Worm (Caenorhabditis elegans) whole organism, L2 larva: ENCODE data around the gene str-226.

ENCODE experiments used
- C34F6.9 ChIP-seq: fragments of 150-350 bp; optimal IDR thresholded peaks from 2 replicates; lab custom pipeline; 2014; ENCODE audit warnings: missing biosample characterization, missing genetic modification characterization
- F13H6.1 ChIP-seq: sonication (generic microtip); optimal IDR thresholded peaks from 2 replicates; lab custom pipeline; 2016; ENCODE audit warnings: missing genetic modification characterization, missing compliant biosample characterization
- R02D3.7 ChIP-seq: fragments of 150-350 bp; optimal IDR thresholded peaks from 2 replicates; lab custom pipeline; 2014; ENCODE audit warnings: missing biosample characterization, missing genetic modification characterization
- Y55F3AM.14 ChIP-seq: fragments of 200-800 bp; sonication (Bioruptor generic); optimal IDR thresholded peaks from 2 replicates; lab custom pipeline; 2018; ENCODE audit warnings: mild to moderate bottlenecking, missing genetic modification characterization, missing compliant biosample characterization
- ZK546.5 ChIP-seq: sonication (generic microtip); optimal IDR thresholded peaks from 2 replicates; lab custom pipeline; 2017; ENCODE audit warnings: missing biosample characterization, missing genetic modification characterization
- alr-1 ChIP-seq: fragments of 150-350 bp; optimal IDR thresholded peaks from 2 replicates; lab custom pipeline; 2014; ENCODE audit warnings: missing biosample characterization, missing genetic modification characterization
- ama-1 ChIP-seq: fragments of 150-350 bp; optimal IDR thresholded peaks from 2 replicates; lab custom pipeline; 2018; ENCODE audit warnings: inconsistent platforms
- blmp-1 ChIP-seq: sonication (generic microtip); optimal IDR thresholded peaks from 2 replicates; lab custom pipeline; 2017; ENCODE audit warnings: missing genetic modification characterization, mild to moderate bottlenecking, missing compliant biosample characterization, antibody characterized with exemption, moderate library complexity; ENCODE audit not compliant: insufficient read depth
- crh-2 ChIP-seq: sonication (generic microtip); optimal IDR thresholded peaks from 2 replicates; lab custom pipeline; 2017; ENCODE audit warnings: missing biosample characterization, missing genetic modification characterization
- dmd-4 ChIP-seq: sonication (generic microtip); optimal IDR thresholded peaks from 2 replicates; lab custom pipeline; 2017; ENCODE audit warnings: missing biosample characterization, missing genetic modification characterization
- egl-27 ChIP-seq: sonication (generic microtip); optimal IDR thresholded peaks from 3 replicates; lab custom pipeline; 2017; ENCODE audit warnings: missing biosample characterization, missing genetic modification reagents, missing genetic modification characterization
- elt-1 ChIP-seq: fragments of 150-350 bp; optimal IDR thresholded peaks from 2 replicates; lab custom pipeline; 2014; ENCODE audit warnings: missing biosample characterization, missing genetic modification characterization
- elt-3 ChIP-seq: sonication (generic microtip); optimal IDR thresholded peaks from 2 replicates; lab custom pipeline; 2017; ENCODE audit warnings: missing biosample characterization, missing genetic modification characterization
- fos-1 ChIP-seq: fragments of 150-350 bp; optimal IDR thresholded peaks from 2 replicates; lab custom pipeline; 2014; ENCODE audit warnings: missing biosample characterization, missing genetic modification characterization
- gmeb-1 ChIP-seq: fragments of 150-350 bp; optimal IDR thresholded peaks from 2 replicates; lab custom pipeline; 2014; ENCODE audit warnings: missing biosample characterization, missing genetic modification characterization
- lin-13 ChIP-seq: fragments of 150-350 bp; optimal IDR thresholded peaks from 2 replicates; lab custom pipeline; 2014; ENCODE audit warnings: missing biosample characterization, missing genetic modification reagents, missing genetic modification characterization
- mab-5 ChIP-seq: fragments of 150-350 bp; optimal IDR thresholded peaks from 2 replicates; lab custom pipeline; 2014; ENCODE audit warnings: missing biosample characterization, missing genetic modification characterization
- mbf-1 ChIP-seq: sonication (generic microtip); optimal IDR thresholded peaks from 2 replicates; lab custom pipeline; 2017; ENCODE audit warnings: missing biosample characterization, missing genetic modification characterization
- mdl-1 ChIP-seq, 2 experiments: fragments of 150-350 bp in 1 of 2; sonication (generic microtip) in 1 of 2; optimal IDR thresholded peaks; 2 replicates each; lab custom pipeline; 2017; ENCODE audit warnings: missing biosample characterization in 2 of 2, missing genetic modification characterization in 2 of 2
- nhr-10 ChIP-seq: sonication (generic microtip); optimal IDR thresholded peaks from 2 replicates; lab custom pipeline; 2017; ENCODE audit warnings: missing biosample characterization, missing genetic modification characterization
- nhr-11 ChIP-seq: fragments of 150-350 bp; optimal IDR thresholded peaks from 2 replicates; lab custom pipeline; 2014; ENCODE audit warnings: missing biosample characterization, missing genetic modification characterization
- nhr-12 ChIP-seq: fragments of 150-350 bp; optimal IDR thresholded peaks from 2 replicates; lab custom pipeline; 2014; ENCODE audit warnings: missing biosample characterization, missing genetic modification characterization
- nhr-129 ChIP-seq: fragments of 150-350 bp; optimal IDR thresholded peaks from 2 replicates; lab custom pipeline; 2014; ENCODE audit warnings: missing biosample characterization, missing genetic modification characterization
- nhr-23 ChIP-seq: fragments of 150-350 bp; optimal IDR thresholded peaks from 2 replicates; lab custom pipeline; 2014; ENCODE audit warnings: missing biosample characterization, missing genetic modification reagents, missing genetic modification characterization
- nhr-237 ChIP-seq: fragments of 150-350 bp; optimal IDR thresholded peaks from 2 replicates; lab custom pipeline; 2014; ENCODE audit warnings: missing biosample characterization, missing genetic modification characterization
- nhr-25 ChIP-seq: fragments of 150-350 bp; sonication (generic microtip); optimal IDR thresholded peaks from 3 replicates; lab custom pipeline; 2014; ENCODE audit warnings: missing biosample characterization, missing genetic modification characterization
- nhr-6 ChIP-seq: fragments of 150-350 bp; optimal IDR thresholded peaks from 2 replicates; lab custom pipeline; 2014; ENCODE audit warnings: missing biosample characterization, missing genetic modification characterization
- nhr-77 ChIP-seq: fragments of 150-350 bp; optimal IDR thresholded peaks from 2 replicates; lab custom pipeline; 2014; ENCODE audit warnings: missing biosample characterization, missing genetic modification characterization
- peb-1 ChIP-seq: fragments of 150-350 bp; optimal IDR thresholded peaks from 2 replicates; lab custom pipeline; 2014; ENCODE audit warnings: missing biosample characterization, missing genetic modification characterization
- sem-4 ChIP-seq: fragments of 150-350 bp; optimal IDR thresholded peaks from 2 replicates; lab custom pipeline; 2014; ENCODE audit warnings: missing biosample characterization, missing genetic modification reagents, missing genetic modification characterization
- skn-1 ChIP-seq: sonication (generic microtip); optimal IDR thresholded peaks from 2 replicates; lab custom pipeline; 2017; ENCODE audit warnings: missing biosample characterization, missing genetic modification characterization
- snpc-4 ChIP-seq: fragments of 150-350 bp; optimal IDR thresholded peaks from 2 replicates; lab custom pipeline; 2014; ENCODE audit warnings: missing biosample characterization, missing genetic modification characterization
- unc-39 ChIP-seq: fragments of 150-350 bp; optimal IDR thresholded peaks from 2 replicates; lab custom pipeline; 2014; ENCODE audit warnings: missing biosample characterization, missing genetic modification characterization
- unc-55 ChIP-seq: fragments of 150-350 bp; sonication (generic microtip); optimal IDR thresholded peaks from 3 replicates; lab custom pipeline; 2014; ENCODE audit warnings: missing biosample characterization, missing genetic modification reagents, missing genetic modification characterization
- unc-62 ChIP-seq: fragments of 150-350 bp; optimal IDR thresholded peaks from 2 replicates; lab custom pipeline; 2014; ENCODE audit warnings: missing biosample characterization, missing genetic modification reagents, missing genetic modification characterization
- zag-1 ChIP-seq: fragments of 150-350 bp; optimal IDR thresholded peaks from 2 replicates; lab custom pipeline; 2014; ENCODE audit warnings: missing biosample characterization, missing genetic modification characterization
- ztf-1 ChIP-seq: fragments of 200-800 bp; sonication (Bioruptor generic); conservative IDR thresholded peaks from 2 replicates; pipeline ENCODE4 v1.3.6; 2022; ENCODE audit warnings: missing genetic modification characterization, missing compliant biosample characterization
- ztf-11 ChIP-seq: sonication (generic microtip); optimal IDR thresholded peaks from 2 replicates; lab custom pipeline; 2017; ENCODE audit warnings: missing biosample characterization, missing genetic modification characterization
- ztf-4 ChIP-seq: fragments of 150-350 bp; optimal IDR thresholded peaks from 2 replicates; lab custom pipeline; 2014; ENCODE audit warnings: missing biosample characterization, missing genetic modification characterization

Gene str-226

ce11 chrV:3484702-3485101, 27.8 kb upstream of the str-226 start, which contains the start of gene srbc-33:
Gene srbc-33 (minus strand): TSS chrV:3484802.
- TF ChIP-seq alr-1 (tag; lab: Kevin White, UChicago), result no peak
- no peak for TF ChIP-seq gmeb-1
- TF ChIP-seq peb-1 (tag; lab: Kevin White, UChicago), result no peak
- TF ChIP-seq unc-39 (tag; lab: Kevin White, UChicago), result no peak
- no peak for TF ChIP-seq R02D3.7 (tag; lab: Kevin White, UChicago)
- TF ChIP-seq mab-5, result no peak
- TF ChIP-seq nhr-10 (tag; lab: Kevin White, UChicago), result no peak
- no peak for TF ChIP-seq sem-4 (tag; lab: Kevin White, UChicago)
- no peak for TF ChIP-seq unc-62 (GFP tag; lab: Kevin White, UChicago)
- TF ChIP-seq nhr-129 (tag; lab: Kevin White, UChicago), result no peak
- TF ChIP-seq elt-3 (tag; lab: Kevin White, UChicago), result no peak
- no peak for TF ChIP-seq elt-1 (tag; lab: Kevin White, UChicago)
- no peak for TF ChIP-seq zag-1 (tag; lab: Kevin White, UChicago)
- TF ChIP-seq C34F6.9 (tag; lab: Kevin White, UChicago), result no peak
- no peak for TF ChIP-seq nhr-11 (tag; lab: Kevin White, UChicago)
- no peak for TF ChIP-seq nhr-12 (tag; lab: Kevin White, UChicago)
- no peak for TF ChIP-seq nhr-77 (tag; lab: Kevin White, UChicago)
- no peak for TF ChIP-seq F13H6.1 (tag; lab: Kevin White, UChicago)
- TF ChIP-seq egl-27 (tag; lab: Kevin White, UChicago), result no peak
- no peak for TF ChIP-seq skn-1 (tag; lab: Kevin White, UChicago)
- TF ChIP-seq, all 48 proteins: peak for 0

ce11 chrV:3486857-3487256, 25.6 kb upstream of the str-226 start, which contains the start of gene srbc-32:
Gene srbc-32 (minus strand): TSS chrV:3486957.
- TF ChIP-seq ztf-11 (tag; lab: Kevin White, UChicago), result no peak
- TF ChIP-seq nhr-237 (tag; lab: Kevin White, UChicago), result no peak

ce11 chrV:3490435-3490834, 22.0 kb upstream of the str-226 start, which contains the start of gene srbc-36:
Gene srbc-36 (minus strand): TSS chrV:3490535.
- no peak for TF ChIP-seq nhr-25 (tag; lab: Kevin White, UChicago)
- no peak for TF ChIP-seq lin-13 (GFP tag; lab: Kevin White, UChicago)
- TF ChIP-seq, all 48 proteins: peak for 0

ce11 chrV:3496880-3497279, 15.6 kb upstream of the str-226 start, which contains the start of gene C07G3.15:
Gene C07G3.15 (minus strand): TSS chrV:3496980.
- TF ChIP-seq unc-62 (GFP tag; lab: Kevin White, UChicago), result no peak
- TF ChIP-seq nhr-25 (tag; lab: Kevin White, UChicago), result no peak
- no peak for TF ChIP-seq unc-39 (tag; lab: Kevin White, UChicago)
- TF ChIP-seq snpc-4 (tag; lab: Kevin White, UChicago), result no peak
- TF ChIP-seq gmeb-1, result no peak
- TF ChIP-seq ama-1 (lab: Kevin White, UChicago), result no peak
- no peak for TF ChIP-seq unc-55 (GFP tag; lab: Kevin White, UChicago)
- TF ChIP-seq elt-1 (tag; lab: Kevin White, UChicago), result no peak
- no peak for TF ChIP-seq ztf-11 (tag; lab: Kevin White, UChicago)
- TF ChIP-seq nhr-237 (tag; lab: Kevin White, UChicago), result no peak
- no peak for TF ChIP-seq dmd-4 (tag; lab: Kevin White, UChicago)
- no peak for TF ChIP-seq mbf-1 (tag; lab: Kevin White, UChicago)
- no peak for TF ChIP-seq ztf-4 (tag; lab: Kevin White, UChicago)
- TF ChIP-seq peb-1 (tag; lab: Kevin White, UChicago), result no peak
- no peak for TF ChIP-seq elt-3 (tag; lab: Kevin White, UChicago)
- TF ChIP-seq crh-2 (tag; lab: Kevin White, UChicago), result no peak
- no peak for TF ChIP-seq nhr-23 (tag; lab: Kevin White, UChicago)

ce11 chrV:3502038-3502437, 10.4 kb upstream of the str-226 start, which contains the start of the genes C07G3.8 and C07G3.10:
Gene C07G3.8 (minus strand): TSS chrV:3502138.
Gene C07G3.10 (plus strand): TSS chrV:3502307.
- no peak for TF ChIP-seq nhr-6 (tag; lab: Kevin White, UChicago)
- TF ChIP-seq nhr-12 (tag; lab: Kevin White, UChicago), result no peak
- TF ChIP-seq skn-1 (tag; lab: Kevin White, UChicago), result no peak
- no peak for TF ChIP-seq nhr-77 (tag; lab: Kevin White, UChicago)
- TF ChIP-seq nhr-237 (tag; lab: Kevin White, UChicago), result no peak
- no peak for TF ChIP-seq snpc-4 (tag; lab: Kevin White, UChicago)
- TF ChIP-seq ztf-1 (GFP tag; lab: Robert Waterston, UW), result no peak
- TF ChIP-seq ama-1 (lab: Kevin White, UChicago), result no peak
- no peak for TF ChIP-seq ZK546.5 (tag; lab: Kevin White, UChicago)
- TF ChIP-seq fos-1 (tag; lab: Kevin White, UChicago), result no peak
- no peak for TF ChIP-seq blmp-1
- no peak for TF ChIP-seq crh-2 (tag; lab: Kevin White, UChicago)
- TF ChIP-seq peb-1 (tag; lab: Kevin White, UChicago), result no peak
- no peak for TF ChIP-seq ztf-4 (tag; lab: Kevin White, UChicago)
- TF ChIP-seq ztf-11 (tag; lab: Kevin White, UChicago), result no peak
- TF ChIP-seq unc-39 (tag; lab: Kevin White, UChicago), result no peak
- no peak for TF ChIP-seq unc-62 (GFP tag; lab: Kevin White, UChicago)
- TF ChIP-seq Y55F3AM.14 (GFP tag; lab: Kevin White, UChicago), result no peak
- no peak for TF ChIP-seq mdl-1 (tag; optimal IDR thresholded peaks at IDR 0.05; lab: Kevin White, UChicago)
